Worm (Caenorhabditis elegans) whole organism, L4 larva: ENCODE measurements around the gene mth-1.

Experiments
- Y5F2A.4 ChIP-seq: fragments of 200-800 bp; sonication (Bioruptor generic); optimal IDR thresholded peaks from 2 replicates; lab custom pipeline; 2018; ENCODE audit warnings: mild to moderate bottlenecking, missing genetic modification characterization, missing compliant biosample characterization
- ama-1 ChIP-seq: fragments of 150-350 bp; optimal IDR thresholded peaks from 2 replicates; lab custom pipeline; 2014; ENCODE audit warnings: inconsistent platforms, mixed read lengths
- egl-43 ChIP-seq: fragments of 200-800 bp; sonication (Bioruptor generic); IDR thresholded peaks from 2 replicates; pipeline ENCODE4 v1.3.6; 2022; ENCODE audit warnings: missing genetic modification reagents, missing genetic modification characterization, missing compliant biosample characterization
- fos-1 ChIP-seq: fragments of 150-350 bp; optimal IDR thresholded peaks from 2 replicates; lab custom pipeline; 2014; ENCODE audit warnings: missing biosample characterization, missing genetic modification characterization
- lin-15B ChIP-seq: fragments of 150-350 bp; sonication (generic microtip); optimal IDR thresholded peaks from 3 replicates; lab custom pipeline; 2014; ENCODE audit warnings: missing biosample characterization, missing genetic modification characterization
- nhr-6 ChIP-seq: fragments of 150-350 bp; optimal IDR thresholded peaks from 2 replicates; lab custom pipeline; 2014; ENCODE audit warnings: missing biosample characterization, missing genetic modification characterization
- snpc-1.2 ChIP-seq: fragments of 200-800 bp; sonication (Bioruptor generic); IDR thresholded peaks from 2 replicates; pipeline ENCODE4 v1.3.6; 2022; ENCODE audit warnings: missing genetic modification reagents, missing genetic modification characterization, missing compliant biosample characterization

DNA sequence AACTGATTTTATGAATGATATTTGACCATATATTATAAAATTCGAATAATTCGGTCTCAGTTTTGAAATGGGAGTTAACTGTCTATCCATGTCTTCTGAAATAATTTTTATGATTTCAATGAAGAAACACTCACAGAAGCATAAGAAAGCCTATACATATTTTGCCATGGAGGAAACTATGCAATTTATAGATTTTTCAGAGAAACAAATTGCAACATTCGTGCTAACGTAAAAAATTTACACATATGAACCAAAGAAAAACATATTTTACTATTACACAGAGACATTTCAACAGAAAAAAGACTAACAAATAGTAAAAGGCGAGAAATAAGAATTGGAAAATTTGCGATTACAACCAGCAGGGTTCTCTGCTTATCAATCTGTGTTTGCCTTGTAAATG, 24.7 kb downstream of the mth-1 start, which contains the start of gene R03H10.7:
- TF ChIP-seq lin-15B (tag; lab: Kevin White, UChicago) (no peak), nhr-6 (tag; lab: Kevin White, UChicago) (no peak), fos-1 (tag; lab: Kevin White, UChicago) (no peak), Y5F2A.4 (GFP tag; lab: Kevin White, UChicago) (no peak), egl-43 (GFP tag; lab: Robert Waterston, UW) (no peak), ama-1 (lab: Kevin White, UChicago) (no peak), snpc-1.2 (GFP tag; lab: Robert Waterston, UW) (no peak)
